Worm (Caenorhabditis elegans) whole organism, L4 larva: ENCODE data around the gene let-92.

ENCODE experiments used
- F26F4.8 ChIP-seq: fragments of 200-800 bp; sonication (Bioruptor generic); conservative IDR thresholded peaks from 2 replicates; pipeline ENCODE4 v1.3.6; 2022; ENCODE audit warnings: missing genetic modification characterization, missing compliant biosample characterization
- F37D6.2 ChIP-seq: sonication (generic microtip); optimal IDR thresholded peaks from 2 replicates; lab custom pipeline; 2016; ENCODE audit warnings: mild to moderate bottlenecking, missing genetic modification characterization, missing compliant biosample characterization
- F49E8.2 ChIP-seq: sonication (generic microtip); optimal IDR thresholded peaks from 2 replicates; lab custom pipeline; 2016; ENCODE audit warnings: missing compliant biosample characterization, mild to moderate bottlenecking, missing genetic modification characterization, borderline replicate concordance
- Y105C5A.15 ChIP-seq: fragments of 200-800 bp; sonication (Bioruptor generic); IDR thresholded peaks from 2 replicates; pipeline ENCODE4 v1.3.6; 2022; ENCODE audit warnings: missing genetic modification characterization, missing compliant biosample characterization
- aha-1 ChIP-seq: fragments of 150-350 bp; peaks from one replicate; lab custom pipeline; 2014; ENCODE audit warnings: missing biosample characterization, missing genetic modification characterization
- ceh-28 ChIP-seq: fragments of 150-350 bp; optimal IDR thresholded peaks from 2 replicates; lab custom pipeline; 2014; ENCODE audit warnings: missing biosample characterization, missing genetic modification reagents, missing genetic modification characterization
- ceh-82 ChIP-seq: sonication (generic microtip); optimal IDR thresholded peaks from 2 replicates; lab custom pipeline; 2017; ENCODE audit warnings: missing biosample characterization, missing genetic modification characterization
- ces-1 ChIP-seq: fragments of 150-350 bp; sonication (generic microtip); optimal IDR thresholded peaks from 4 replicates; lab custom pipeline; 2014; ENCODE audit warnings: missing biosample characterization, missing genetic modification reagents, missing genetic modification characterization
- daf-8 ChIP-seq: fragments of 200-800 bp; sonication (Bioruptor generic); IDR thresholded peaks from 2 replicates; pipeline ENCODE4 v1.3.6; 2022; ENCODE audit warnings: missing genetic modification characterization, missing compliant biosample characterization
- dmd-9 ChIP-seq: fragments of 200-800 bp; sonication (Bioruptor generic); IDR thresholded peaks from 2 replicates; pipeline ENCODE4 v1.3.6; 2022; ENCODE audit warnings: missing genetic modification reagents, missing genetic modification characterization, missing compliant biosample characterization
- dpl-1 ChIP-seq: fragments of 150-350 bp; optimal IDR thresholded peaks from 2 replicates; lab custom pipeline; 2014; ENCODE audit warnings: missing biosample characterization, missing genetic modification reagents, missing genetic modification characterization
- dve-1 ChIP-seq: sonication (generic microtip); optimal IDR thresholded peaks from 2 replicates; lab custom pipeline; 2017; ENCODE audit warnings: antibody characterized with exemption, mild to moderate bottlenecking, missing genetic modification characterization, missing compliant biosample characterization; ENCODE audit not compliant: insufficient read depth
- egl-27 ChIP-seq: sonication (generic microtip); optimal IDR thresholded peaks from 3 replicates; lab custom pipeline; 2017; ENCODE audit warnings: missing biosample characterization, missing genetic modification reagents, missing genetic modification characterization
- fos-1 ChIP-seq: fragments of 150-350 bp; optimal IDR thresholded peaks from 2 replicates; lab custom pipeline; 2014; ENCODE audit warnings: missing biosample characterization, missing genetic modification characterization
- gei-8 ChIP-seq: fragments of 200-800 bp; sonication (Bioruptor generic); optimal IDR thresholded peaks from 2 replicates; lab custom pipeline; 2018; ENCODE audit warnings: mild to moderate bottlenecking, missing genetic modification characterization, missing compliant biosample characterization
- hif-1 ChIP-seq, 2 experiments: sonication (generic microtip); optimal IDR thresholded peaks; 2 replicates each; lab custom pipeline; 2016 to 2017; ENCODE audit warnings: missing compliant biosample characterization in 2 of 2, missing genetic modification characterization in 2 of 2, missing genetic modification reagents in 2 of 2, missing genotype in 2 of 2, mild to moderate bottlenecking in 1 of 2
- hlh-11 ChIP-seq: fragments of 200-800 bp; sonication (Bioruptor generic); optimal IDR thresholded peaks from 2 replicates; lab custom pipeline; 2018; ENCODE audit warnings: mild to moderate bottlenecking, missing genetic modification characterization, missing compliant biosample characterization
- lin-1 ChIP-seq: fragments of 200-800 bp; sonication (Bioruptor generic); IDR thresholded peaks from 2 replicates; pipeline ENCODE4 v1.3.6; 2022; ENCODE audit warnings: missing genetic modification reagents, missing genetic modification characterization, missing compliant biosample characterization
- lin-13 ChIP-seq: fragments of 150-350 bp; optimal IDR thresholded peaks from 2 replicates; lab custom pipeline; 2014; ENCODE audit warnings: missing biosample characterization, missing genetic modification reagents, missing genetic modification characterization
- lin-15B ChIP-seq: fragments of 150-350 bp; sonication (generic microtip); optimal IDR thresholded peaks from 3 replicates; lab custom pipeline; 2014; ENCODE audit warnings: missing biosample characterization, missing genetic modification characterization
- lin-39 ChIP-seq: fragments of 150-350 bp; optimal IDR thresholded peaks from 2 replicates; lab custom pipeline; 2014; ENCODE audit warnings: missing biosample characterization, missing genetic modification reagents, missing genetic modification characterization
- lsy-2 ChIP-seq, 2 experiments: fragments of 150-350 bp in 1 of 2; sonication (generic microtip) in 1 of 2; optimal IDR thresholded peaks; 2 replicates each; lab custom pipeline; 2014 to 2017; ENCODE audit warnings: missing biosample characterization in 2 of 2, missing genetic modification characterization in 2 of 2
- mdt-29 ChIP-seq: fragments of 200-800 bp; sonication (Bioruptor generic); IDR thresholded peaks from 2 replicates; pipeline ENCODE4 v1.3.6; 2022; ENCODE audit warnings: missing genetic modification reagents, missing genetic modification characterization, missing compliant biosample characterization
- nhr-10 ChIP-seq: fragments of 150-350 bp; optimal IDR thresholded peaks from 2 replicates; lab custom pipeline; 2014; ENCODE audit warnings: missing biosample characterization, missing genetic modification characterization
- nhr-237 ChIP-seq: sonication (generic microtip); optimal IDR thresholded peaks from 2 replicates; lab custom pipeline; 2017; ENCODE audit warnings: missing biosample characterization, missing genetic modification characterization
- nhr-25 ChIP-seq: sonication (generic microtip); optimal IDR thresholded peaks from 2 replicates; lab custom pipeline; 2017; ENCODE audit warnings: missing genetic modification characterization, mild to moderate bottlenecking, missing compliant biosample characterization, antibody characterized with exemption, moderate library complexity, borderline replicate concordance; ENCODE audit not compliant: insufficient read depth
- nhr-28 ChIP-seq: fragments of 150-350 bp; optimal IDR thresholded peaks from 2 replicates; lab custom pipeline; 2014; ENCODE audit warnings: missing biosample characterization, missing genetic modification characterization
- nhr-42 ChIP-seq: fragments of 200-800 bp; sonication (Bioruptor generic); IDR thresholded peaks from 2 replicates; pipeline ENCODE4 v1.3.6; 2022; ENCODE audit warnings: missing genetic modification characterization, missing compliant biosample characterization
- nhr-48 ChIP-seq: sonication (generic microtip); optimal IDR thresholded peaks from 2 replicates; lab custom pipeline; 2016; ENCODE audit warnings: mild to moderate bottlenecking, missing genetic modification characterization, missing compliant biosample characterization
- nhr-6 ChIP-seq: fragments of 150-350 bp; optimal IDR thresholded peaks from 2 replicates; lab custom pipeline; 2014; ENCODE audit warnings: missing biosample characterization, missing genetic modification characterization
- pha-4 ChIP-seq, 2 experiments: fragments of 150-350 bp in 1 of 2; fragments of 200-800 bp in 1 of 2; sonication (Bioruptor generic) in 1 of 2; IDR thresholded peaks in 1 of 2; optimal IDR thresholded peaks in 1 of 2; 2 replicates each; pipeline versions ENCODE4 v1.3.6 to Lab custom; 2014 to 2022; ENCODE audit warnings: missing genetic modification characterization in 2 of 2, missing genetic modification reagents in 2 of 2, missing biosample characterization in 1 of 2, missing compliant biosample characterization in 1 of 2
- saeg-2 ChIP-seq: fragments of 200-800 bp; sonication (Bioruptor generic); IDR thresholded peaks from 2 replicates; pipeline ENCODE4 v1.3.6; 2022; ENCODE audit warnings: missing genetic modification reagents, missing genetic modification characterization, missing compliant biosample characterization
- sdz-12 ChIP-seq: fragments of 200-800 bp; sonication (Bioruptor generic); optimal IDR thresholded peaks from 2 replicates; lab custom pipeline; 2018; ENCODE audit warnings: mild to moderate bottlenecking, missing genetic modification characterization, missing compliant biosample characterization
- skn-1 ChIP-seq: fragments of 150-350 bp; optimal IDR thresholded peaks from 2 replicates; lab custom pipeline; 2014; ENCODE audit warnings: missing biosample characterization, missing genetic modification characterization
- snpc-1.2 ChIP-seq: fragments of 200-800 bp; sonication (Bioruptor generic); IDR thresholded peaks from 2 replicates; pipeline ENCODE4 v1.3.6; 2022; ENCODE audit warnings: missing genetic modification reagents, missing genetic modification characterization, missing compliant biosample characterization
- spr-1 ChIP-seq: sonication (generic microtip); optimal IDR thresholded peaks from 2 replicates; lab custom pipeline; 2016; ENCODE audit warnings: mild to moderate bottlenecking, missing genetic modification characterization, missing compliant biosample characterization
- tag-97 ChIP-seq: fragments of 200-800 bp; sonication (Bioruptor generic); IDR thresholded peaks from 2 replicates; pipeline ENCODE4 v1.3.6; 2022; ENCODE audit warnings: missing genetic modification characterization, missing compliant biosample characterization
- tra-1 ChIP-seq: fragments of 200-800 bp; sonication (Bioruptor generic); IDR thresholded peaks from 2 replicates; pipeline ENCODE4 v1.3.6; 2022; ENCODE audit warnings: missing genetic modification reagents, missing genetic modification characterization, missing compliant biosample characterization
- unc-39 ChIP-seq: sonication (generic microtip); optimal IDR thresholded peaks from 2 replicates; lab custom pipeline; 2017; ENCODE audit warnings: missing biosample characterization, missing genetic modification characterization
- unc-62 ChIP-seq, 3 experiments: fragments of 150-350 bp in 1 of 3; sonication (generic microtip); optimal IDR thresholded peaks in 2 of 3; peaks in 1 of 3; 1 replicate in 1 of 3; 2 replicates in 2 of 3; lab custom pipeline; 2014 to 2017; ENCODE audit warnings: missing biosample characterization in 3 of 3, missing genetic modification characterization in 3 of 3, missing genetic modification reagents in 3 of 3, missing genotype in 1 of 3
- zfp-2 ChIP-seq: sonication (generic microtip); optimal IDR thresholded peaks from 2 replicates; lab custom pipeline; 2016; ENCODE audit warnings: mild to moderate bottlenecking, missing genetic modification characterization, missing compliant biosample characterization
- zip-2 ChIP-seq: fragments of 150-350 bp; optimal IDR thresholded peaks from 2 replicates; lab custom pipeline; 2014; ENCODE audit warnings: missing biosample characterization, missing genetic modification characterization
- ztf-11 ChIP-seq: fragments of 150-350 bp; optimal IDR thresholded peaks from 2 replicates; lab custom pipeline; 2014; ENCODE audit warnings: missing biosample characterization, missing genetic modification characterization

Gene let-92

ce11 chrIV:11897710-11898109, 39.5 kb downstream of the let-92 start (continued):
- no peak for TF ChIP-seq sdz-12
- no peak for TF ChIP-seq F37D6.2 (tag; lab: Kevin White, UChicago)
- TF ChIP-seq nhr-10 (tag; lab: Kevin White, UChicago) = no peak
- TF ChIP-seq Y105C5A.15 = no peak
- TF ChIP-seq ces-1 (GFP tag; lab: Kevin White, UChicago) = no peak
- no peak for TF ChIP-seq nhr-25 (tag; lab: Kevin White, UChicago)
- no peak for TF ChIP-seq spr-1 (tag; lab: Kevin White, UChicago)
- no peak for TF ChIP-seq F26F4.8 (GFP tag; lab: Robert Waterston, UW)
- no peak for TF ChIP-seq lin-39
- TF ChIP-seq lin-1 (GFP tag; lab: Robert Waterston, UW) = no peak
- TF ChIP-seq F49E8.2 (tag; lab: Kevin White, UChicago) = no peak
- TF ChIP-seq skn-1 (tag; lab: Kevin White, UChicago) = no peak
- TF ChIP-seq ceh-28 (tag; lab: Kevin White, UChicago) = no peak
- no peak for TF ChIP-seq daf-8
- TF ChIP-seq zfp-2 (tag; lab: Kevin White, UChicago) = no peak
- TF ChIP-seq lin-15B (tag; lab: Kevin White, UChicago) = no peak
- TF ChIP-seq tag-97 = no peak
- peak; percentile 87 for TF ChIP-seq nhr-28 (tag; lab: Kevin White, UChicago)
- TF ChIP-seq dmd-9 (GFP tag; lab: Robert Waterston, UW) = no peak
- TF ChIP-seq dpl-1 (GFP tag; lab: Kevin White, UChicago) = no peak
- no peak for TF ChIP-seq egl-27 (tag; lab: Kevin White, UChicago)
- no peak for TF ChIP-seq lin-13 (GFP tag; lab: Kevin White, UChicago)
- no peak for TF ChIP-seq ztf-11 (tag; lab: Kevin White, UChicago)
- no peak for TF ChIP-seq dve-1 (tag; lab: Kevin White, UChicago)
- no peak for TF ChIP-seq nhr-6 (tag; lab: Kevin White, UChicago)
- no peak for TF ChIP-seq fos-1
- no peak for TF ChIP-seq gei-8 (GFP tag; lab: Kevin White, UChicago)
- TF ChIP-seq nhr-237 (tag; lab: Kevin White, UChicago) = no peak
- no peak for TF ChIP-seq nhr-42
- TF ChIP-seq ceh-82 (tag; lab: Kevin White, UChicago) = no peak
- TF ChIP-seq mdt-29 = no peak
- TF ChIP-seq unc-62 (GFP tag; optimal IDR thresholded peaks at IDR 0.05 in 1 of 2; lab: Kevin White, UChicago) = peak in 1 of 2 experiments; percentile 85
- TF ChIP-seq unc-62 (tag; optimal IDR thresholded peaks at IDR 0.05; lab: Kevin White, UChicago) = no peak
- no peak for TF ChIP-seq hif-1 (tag; optimal IDR thresholded peaks at IDR 0.05; lab: Kevin White, UChicago)
- no peak for TF ChIP-seq unc-39 (tag; lab: Kevin White, UChicago)
- TF ChIP-seq snpc-1.2 (GFP tag; lab: Robert Waterston, UW) = no peak
- no peak for TF ChIP-seq saeg-2 (GFP tag; lab: Robert Waterston, UW)
- no peak for TF ChIP-seq zip-2
- TF ChIP-seq, all 104 proteins: peak for 12

ce11 chrIV:11899358-11899757, 41.1 kb downstream of the let-92 start, which contains the start of gene nhr-43:
Gene nhr-43, plus strand, starts transcription at chrIV:11899590.
- TF ChIP-seq nhr-48 (tag; lab: Kevin White, UChicago) (peak; percentile 68), aha-1 (tag; lab: Kevin White, UChicago) (peak; percentile 8), nhr-28 (tag; lab: Kevin White, UChicago) (peak; percentile 42), lsy-2 (tag; optimal IDR thresholded peaks at IDR 0.05; lab: Kevin White, UChicago) (peak in 1 of 2 experiments; percentile 42), dve-1 (tag; lab: Kevin White, UChicago) (no peak), hlh-11 (tag; lab: Kevin White, UChicago) (peak; percentile 52), pha-4 (GFP tag; IDR thresholded peaks at IDR 0.05; lab: Robert Waterston, UW) (no peak), pha-4 (tag; optimal IDR thresholded peaks at IDR 0.05; lab: Kevin White, UChicago) (no peak), tra-1 (GFP tag; lab: Robert Waterston, UW) (0 out of 2 replicates have a peak, but pooled peaks have one; percentile 10), nhr-10 (tag; lab: Kevin White, UChicago) (peak; percentile 33)
- TF ChIP-seq, all 104 proteins: peak for 7
